Worm (Caenorhabditis elegans) whole organism, midembryonic: ENCODE results near the gene dhs-25.

ENCODE experiments used
- T22C8.4 ChIP-seq: fragments of 200-800 bp; sonication (Bioruptor generic); IDR thresholded peaks from 2 replicates; pipeline ENCODE4 v1.3.6; 2022; ENCODE audit warnings: missing genetic modification characterization, missing compliant biosample characterization
- cog-1 ChIP-seq: sonication (generic microtip); optimal IDR thresholded peaks from 2 replicates; lab custom pipeline; 2016; ENCODE audit warnings: missing genetic modification characterization, missing compliant biosample characterization
- flt-1 ChIP-seq: fragments of 200-800 bp; sonication (Bioruptor generic); IDR thresholded peaks from 2 replicates; pipeline ENCODE4 v1.3.6; 2022; ENCODE audit warnings: missing genetic modification characterization, missing compliant biosample characterization
- klf-2 ChIP-seq: fragments of 200-800 bp; sonication (Bioruptor generic); conservative IDR thresholded peaks from 2 replicates; pipeline ENCODE4 v1.3.6; 2022; ENCODE audit warnings: missing genetic modification reagents, missing genetic modification characterization, missing compliant biosample characterization
- med-1 ChIP-seq: sonication (generic microtip); optimal IDR thresholded peaks from 2 replicates; lab custom pipeline; 2017; ENCODE audit warnings: missing genetic modification characterization, mild to moderate bottlenecking, missing compliant biosample characterization, antibody characterized with exemption, missing genetic modification reagents; ENCODE audit not compliant: insufficient read depth
- ref-1 ChIP-seq: fragments of 200-800 bp; sonication (Bioruptor generic); conservative IDR thresholded peaks from 2 replicates; pipeline ENCODE4 v1.3.6; 2022; ENCODE audit warnings: missing genetic modification reagents, missing genetic modification characterization, missing compliant biosample characterization
- tab-1 ChIP-seq: fragments of 200-800 bp; sonication (Bioruptor generic); IDR thresholded peaks from 2 replicates; pipeline ENCODE4 v1.3.6; 2022; ENCODE audit warnings: missing genetic modification characterization, missing compliant biosample characterization
- ztf-23 ChIP-seq: fragments of 200-800 bp; sonication (Bioruptor generic); IDR thresholded peaks from 2 replicates; pipeline ENCODE4 v1.3.6; 2022; ENCODE audit warnings: missing genetic modification reagents, missing genetic modification characterization, missing compliant biosample characterization
- ztf-29 ChIP-seq: fragments of 200-800 bp; sonication (Bioruptor generic); IDR thresholded peaks from 2 replicates; pipeline ENCODE4 v1.3.6; 2022; ENCODE audit warnings: missing genetic modification reagents, missing genetic modification characterization, missing compliant biosample characterization

Gene dhs-25

DNA sequence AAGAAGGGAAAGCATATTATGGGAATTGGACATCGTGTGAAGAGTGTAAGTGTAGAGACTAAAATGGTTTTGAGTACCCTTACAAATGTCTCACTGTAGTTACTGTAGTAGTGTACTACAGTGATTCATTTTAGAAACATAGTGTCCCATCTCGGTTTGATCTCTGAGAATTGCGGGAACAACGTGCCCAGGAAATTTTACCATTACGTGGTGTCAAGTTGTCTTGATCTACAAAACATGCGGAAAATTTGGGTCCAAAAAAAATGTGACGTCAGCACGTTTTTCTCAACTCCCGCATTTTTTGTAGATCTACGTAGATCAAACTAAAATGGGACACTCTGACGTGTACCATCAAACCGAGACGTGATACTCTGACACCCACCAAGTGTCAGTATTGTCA lies 3.1 kb upstream of the dhs-25 start:
- TF ChIP-seq med-1 (GFP tag; lab: Kevin White, UChicago) (no peak), ztf-29 (GFP tag; lab: Robert Waterston, UW) (no peak), T22C8.4 (no peak), flt-1 (no peak), ref-1 (GFP tag; lab: Robert Waterston, UW) (no peak), cog-1 (tag; lab: Kevin White, UChicago) (no peak), ztf-23 (GFP tag; lab: Robert Waterston, UW) (no peak), klf-2 (GFP tag; lab: Robert Waterston, UW) (no peak), tab-1 (no peak)

- TF ChIP-seq med-1 (GFP tag; lab: Kevin White, UChicago) (no peak), T22C8.4 (no peak), flt-1 (no peak), ztf-23 (GFP tag; lab: Robert Waterston, UW) (no peak), ztf-29 (GFP tag; lab: Robert Waterston, UW) (no peak), ref-1 (GFP tag; lab: Robert Waterston, UW) (no peak)
Observed at ce11 chrX:1485718-1486117, 614 bp upstream of the dhs-25 start, which contains the start of gene D1005.4. TSS of gene D1005.4 (minus strand) at chrX:1485818.

DNA sequence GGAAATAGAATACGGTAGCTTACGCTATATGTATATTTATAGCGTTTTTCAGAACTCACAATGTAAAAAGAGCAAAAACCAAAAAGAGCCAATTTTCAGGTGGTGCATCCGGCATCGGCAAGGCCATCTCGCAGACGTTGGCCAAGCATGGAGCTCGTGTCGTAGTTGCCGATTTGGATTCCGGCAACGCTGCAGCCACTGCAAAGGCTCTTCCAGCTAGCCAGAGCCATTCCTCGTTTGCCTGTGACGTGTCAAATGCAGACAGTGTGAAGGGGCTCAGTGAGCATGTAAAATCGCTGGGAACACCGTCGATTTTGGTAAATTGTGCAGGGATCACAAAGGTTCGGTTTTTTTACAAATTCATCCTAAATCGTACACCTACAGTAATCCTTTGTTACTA lies 764 bp downstream of the dhs-25 start:
- TF ChIP-seq tab-1 (no peak), flt-1 (no peak), T22C8.4 (no peak), ztf-29 (GFP tag; lab: Robert Waterston, UW) (no peak), klf-2 (GFP tag; lab: Robert Waterston, UW) (no peak), med-1 (GFP tag; lab: Kevin White, UChicago) (no peak), cog-1 (tag; lab: Kevin White, UChicago) (no peak), ztf-23 (GFP tag; lab: Robert Waterston, UW) (no peak), ref-1 (GFP tag; lab: Robert Waterston, UW) (no peak)

- no peak for TF ChIP-seq klf-2 (GFP tag; lab: Robert Waterston, UW)
Observed at ce11 chrX:1488775-1489174, 2.4 kb downstream of the dhs-25 start.

- TF ChIP-seq flt-1 (no peak), ref-1 (GFP tag; lab: Robert Waterston, UW) (no peak), ztf-23 (GFP tag; lab: Robert Waterston, UW) (no peak), tab-1 (no peak), T22C8.4 (no peak), med-1 (GFP tag; lab: Kevin White, UChicago) (no peak), klf-2 (GFP tag; lab: Robert Waterston, UW) (no peak), ztf-29 (GFP tag; lab: Robert Waterston, UW) (no peak), cog-1 (tag; lab: Kevin White, UChicago) (no peak)
Observed at ce11 chrX:1489574-1489973, 3.2 kb downstream of the dhs-25 start.

DNA sequence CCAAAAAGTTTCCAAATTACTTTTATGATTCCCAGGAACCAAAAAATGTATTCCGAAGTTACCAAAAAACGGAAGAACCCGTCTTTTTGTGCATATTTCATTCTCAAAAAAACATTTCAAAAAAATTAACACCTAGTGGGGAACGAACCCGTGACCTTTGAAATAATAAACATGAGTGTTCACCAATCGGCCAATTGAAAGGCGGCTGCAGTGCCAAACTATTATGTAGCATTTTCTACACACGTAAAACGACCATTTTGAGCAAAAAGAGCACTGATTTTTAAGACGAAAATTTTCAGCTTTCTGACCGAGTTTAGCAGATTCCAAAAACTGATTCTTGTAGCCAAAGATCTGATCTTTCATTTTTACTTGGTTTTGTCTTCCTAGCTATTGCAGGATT lies 4.7 kb downstream of the dhs-25 start:
- TF ChIP-seq ztf-23 (GFP tag; lab: Robert Waterston, UW) (no peak), cog-1 (tag; lab: Kevin White, UChicago) (no peak), tab-1 (no peak), klf-2 (GFP tag; lab: Robert Waterston, UW) (no peak), T22C8.4 (no peak), med-1 (GFP tag; lab: Kevin White, UChicago) (no peak), ref-1 (GFP tag; lab: Robert Waterston, UW) (no peak), flt-1 (no peak), ztf-29 (GFP tag; lab: Robert Waterston, UW) (no peak)

DNA sequence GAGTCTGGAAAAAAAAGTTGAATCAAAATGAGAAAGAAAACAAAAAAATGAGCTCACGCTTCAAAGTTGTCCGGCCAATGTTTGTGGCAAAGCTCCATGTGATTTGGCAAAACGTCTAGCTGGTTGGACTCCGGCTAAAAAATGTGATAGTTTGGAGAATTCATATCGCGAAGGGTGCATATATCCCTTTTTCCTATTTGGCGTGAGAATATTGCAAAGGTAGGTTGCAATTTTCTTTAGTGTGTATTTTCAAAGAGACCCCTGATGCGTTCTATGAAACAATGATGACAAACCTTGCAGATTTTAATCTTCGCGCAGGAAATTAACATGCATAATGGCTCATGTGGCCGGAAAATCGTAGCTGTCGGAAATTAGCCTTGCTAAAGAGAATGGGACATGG lies 5.8 kb downstream of the dhs-25 start:
- TF ChIP-seq cog-1 (tag; lab: Kevin White, UChicago) (no peak), klf-2 (GFP tag; lab: Robert Waterston, UW) (no peak), ref-1 (GFP tag; lab: Robert Waterston, UW) (no peak), tab-1 (no peak), ztf-29 (GFP tag; lab: Robert Waterston, UW) (no peak), flt-1 (no peak), T22C8.4 (no peak), ztf-23 (GFP tag; lab: Robert Waterston, UW) (no peak), med-1 (GFP tag; lab: Kevin White, UChicago) (no peak)

DNA sequence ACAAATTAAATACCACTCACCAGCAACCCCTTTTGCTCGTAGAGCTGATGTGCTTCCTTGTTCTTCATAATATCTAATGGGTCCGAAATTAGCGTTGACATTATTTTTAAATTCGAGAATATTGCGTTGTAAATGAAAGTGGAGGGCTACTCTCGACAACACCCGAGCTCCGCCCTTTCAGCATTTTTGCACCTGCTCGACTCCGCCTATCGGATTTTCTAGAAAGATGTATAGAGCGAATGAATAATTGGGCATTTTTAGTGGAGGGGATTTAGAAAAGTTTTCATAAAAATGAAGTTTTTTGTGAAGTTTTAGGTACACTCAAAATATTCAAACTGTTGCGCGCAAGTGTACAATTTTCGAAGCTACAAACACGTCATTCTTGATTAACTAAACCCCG lies 7.9 kb downstream of the dhs-25 start, which contains the start of gene F09E10.5:
Gene F09E10.5 (minus strand): TSS at position 101 of the 400 bp plus-strand sequence.
- TF ChIP-seq cog-1 (tag; lab: Kevin White, UChicago), result no peak
- TF ChIP-seq ref-1 (GFP tag; lab: Robert Waterston, UW), result no peak
- no peak for TF ChIP-seq ztf-23 (GFP tag; lab: Robert Waterston, UW)
- no peak for TF ChIP-seq T22C8.4
- TF ChIP-seq flt-1, result no peak
- no peak for TF ChIP-seq klf-2 (GFP tag; lab: Robert Waterston, UW)
- TF ChIP-seq tab-1, result no peak
- no peak for TF ChIP-seq ztf-29 (GFP tag; lab: Robert Waterston, UW)
- TF ChIP-seq med-1 (GFP tag; lab: Kevin White, UChicago), result no peak

DNA sequence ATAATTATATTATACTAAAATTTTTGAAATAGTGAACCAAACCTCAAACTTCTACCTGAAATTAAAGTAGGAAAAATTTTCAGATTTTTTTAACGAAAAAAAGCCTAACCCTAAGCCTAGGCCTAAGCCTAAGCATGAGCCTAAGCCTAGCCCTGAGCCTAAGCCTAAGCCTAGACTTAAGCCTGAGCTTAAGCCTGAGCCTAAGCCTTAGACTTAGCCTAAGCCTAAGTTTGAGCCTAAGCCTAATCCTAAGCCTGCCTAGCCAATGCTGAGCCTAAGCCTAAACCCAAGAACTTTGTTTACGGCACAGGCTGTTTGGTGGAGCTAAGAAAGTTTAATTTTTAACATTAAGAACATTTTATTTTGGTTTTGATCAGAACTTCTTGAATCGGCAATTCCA lies 9.6 kb downstream of the dhs-25 start:
- TF ChIP-seq med-1 (GFP tag; lab: Kevin White, UChicago), result no peak
- no peak for TF ChIP-seq ztf-23 (GFP tag; lab: Robert Waterston, UW)
- no peak for TF ChIP-seq flt-1
- no peak for TF ChIP-seq cog-1 (tag; lab: Kevin White, UChicago)
- no peak for TF ChIP-seq ref-1 (GFP tag; lab: Robert Waterston, UW)
- no peak for TF ChIP-seq tab-1
- TF ChIP-seq klf-2 (GFP tag; lab: Robert Waterston, UW), result no peak
- no peak for TF ChIP-seq T22C8.4
- TF ChIP-seq ztf-29 (GFP tag; lab: Robert Waterston, UW), result no peak; the same call in 1 of the 2 replicates

- no peak for TF ChIP-seq ztf-23 (GFP tag; lab: Robert Waterston, UW)
- no peak for TF ChIP-seq flt-1
- TF ChIP-seq med-1 (GFP tag; lab: Kevin White, UChicago), result no peak
- no peak for TF ChIP-seq tab-1
- TF ChIP-seq klf-2 (GFP tag; lab: Robert Waterston, UW), result no peak
- no peak for TF ChIP-seq cog-1 (tag; lab: Kevin White, UChicago)
- no peak for TF ChIP-seq ztf-29 (GFP tag; lab: Robert Waterston, UW)
- TF ChIP-seq T22C8.4, result no peak
- no peak for TF ChIP-seq ref-1 (GFP tag; lab: Robert Waterston, UW)
Observed at ce11 chrX:1497581-1497980, 11.2 kb downstream of the dhs-25 start, which contains the start of gene F09E10.6. TSS of gene F09E10.6 (minus strand) at chrX:1497681.
